Fruit fly (Drosophila melanogaster) whole organism, prepupa: ENCODE data around the gene Pten.
A peak's percentile ranks its signal among the peaks of the same experiment; 100 is the strongest.

Experiments
- CG11294 ChIP-seq: fragments of 200-800 bp; sonication (Bioruptor generic); IDR thresholded peaks from 2 replicates; pipeline ENCODE4 v1.3.6; 2022; ENCODE audit warnings: missing biosample characterization, missing genetic modification characterization
- CG11902 ChIP-seq: fragments of 200-800 bp; sonication (Bioruptor generic); optimal IDR thresholded peaks from 3 replicates; lab custom pipeline; 2016; ENCODE audit warnings: missing biosample characterization, missing genetic modification characterization
- CG1621 ChIP-seq: fragments of 200-800 bp; sonication (Bioruptor generic); optimal IDR thresholded peaks from 3 replicates; lab custom pipeline; 2018; ENCODE audit warnings: missing biosample characterization, mild to moderate bottlenecking, missing genetic modification characterization
- CG16779 ChIP-seq: fragments of 200-800 bp; sonication (Bioruptor generic); optimal IDR thresholded peaks from 3 replicates; lab custom pipeline; 2017; ENCODE audit warnings: missing biosample characterization, mild to moderate bottlenecking, missing genetic modification characterization
- CG3032 ChIP-seq: fragments of 200-800 bp; optimal IDR thresholded peaks from 2 replicates; lab custom pipeline; 2019; ENCODE audit warnings: missing biosample characterization, mild to moderate bottlenecking, missing genetic modification characterization, moderate library complexity
- CG6808 ChIP-seq: fragments of 200-800 bp; sonication (Bioruptor generic); optimal IDR thresholded peaks from 3 replicates; lab custom pipeline; 2017; ENCODE audit warnings: missing biosample characterization, missing genetic modification characterization, mild to moderate bottlenecking, moderate library complexity, missing genetic modification reagents
- CG8119 ChIP-seq: fragments of 200-800 bp; sonication (Bioruptor generic); IDR thresholded peaks from 3 replicates; pipeline ENCODE4 v1.3.6; 2022; ENCODE audit warnings: missing biosample characterization, missing genetic modification characterization
- CG9139 ChIP-seq: fragments of 200-800 bp; sonication (Bioruptor generic); optimal IDR thresholded peaks from 3 replicates; lab custom pipeline; 2017; ENCODE audit warnings: missing biosample characterization, mild to moderate bottlenecking, missing genetic modification characterization
- Eip78C ChIP-seq: fragments of 200-800 bp; sonication (Bioruptor generic); peaks from one replicate; lab custom pipeline; 2016; ENCODE audit warnings: missing biosample characterization, missing genetic modification characterization
- Eip93F ChIP-seq: fragments of 200-800 bp; sonication (Bioruptor generic); optimal IDR thresholded peaks from 2 replicates; lab custom pipeline; 2016; ENCODE audit warnings: missing biosample characterization, mild to moderate bottlenecking, missing genetic modification characterization
- Hr38 ChIP-seq: sonication (Bioruptor generic); optimal IDR thresholded peaks from 2 replicates; lab custom pipeline; 2016; ENCODE audit warnings: missing biosample characterization, missing genetic modification characterization
- Hr39 ChIP-seq: fragments of 200-800 bp; sonication (Bioruptor generic); optimal IDR thresholded peaks from 2 replicates; lab custom pipeline; 2016; ENCODE audit warnings: missing biosample characterization, missing genetic modification characterization
- Lpt ChIP-seq: fragments of 200-800 bp; sonication (Bioruptor generic); optimal IDR thresholded peaks from 3 replicates; lab custom pipeline; 2016; ENCODE audit warnings: missing biosample characterization, missing genetic modification characterization
- Met ChIP-seq: fragments of 200-800 bp; sonication (Bioruptor generic); optimal IDR thresholded peaks from 3 replicates; lab custom pipeline; 2016; ENCODE audit warnings: missing biosample characterization, missing genetic modification characterization
- OdsH ChIP-seq: fragments of 200-800 bp; sonication (Bioruptor generic); optimal IDR thresholded peaks from 3 replicates; lab custom pipeline; 2016; ENCODE audit warnings: missing biosample characterization, missing genetic modification characterization
- Smox ChIP-seq: fragments of 200-800 bp; sonication (Bioruptor generic); optimal IDR thresholded peaks from 3 replicates; lab custom pipeline; 2016; ENCODE audit warnings: missing biosample characterization, missing genetic modification characterization
- Sox15 ChIP-seq: fragments of 200-800 bp; sonication (Bioruptor generic); optimal IDR thresholded peaks from 3 replicates; lab custom pipeline; 2016; ENCODE audit warnings: missing biosample characterization, missing genetic modification characterization
- achi ChIP-seq: fragments of 200-800 bp; sonication (Bioruptor generic); optimal IDR thresholded peaks from 3 replicates; lab custom pipeline; 2016; ENCODE audit warnings: missing biosample characterization, missing genetic modification characterization
- acj6 ChIP-seq: fragments of 200-800 bp; sonication (Bioruptor generic); optimal IDR thresholded peaks from 3 replicates; lab custom pipeline; 2016; ENCODE audit warnings: missing biosample characterization, missing genetic modification characterization
- fd59A ChIP-seq: fragments of 200-800 bp; sonication (Bioruptor generic); optimal IDR thresholded peaks from 2 replicates; lab custom pipeline; 2017; ENCODE audit warnings: missing biosample characterization, mild to moderate bottlenecking, missing genetic modification characterization, missing genetic modification reagents
- fd85E ChIP-seq: fragments of 200-800 bp; sonication (Bioruptor generic); optimal IDR thresholded peaks from 3 replicates; lab custom pipeline; 2016; ENCODE audit warnings: missing biosample characterization, missing genetic modification characterization
- fkh ChIP-seq: fragments of 200-800 bp; sonication (Bioruptor generic); optimal IDR thresholded peaks from 3 replicates; lab custom pipeline; 2017; ENCODE audit warnings: missing biosample characterization, mild to moderate bottlenecking, missing genetic modification characterization, moderate library complexity
- lz ChIP-seq: fragments of 200-800 bp; sonication (Bioruptor generic); optimal IDR thresholded peaks from 3 replicates; lab custom pipeline; 2016; ENCODE audit warnings: missing biosample characterization, missing genetic modification characterization
- net ChIP-seq: fragments of 200-800 bp; sonication (Bioruptor generic); optimal IDR thresholded peaks from 3 replicates; lab custom pipeline; 2016; ENCODE audit warnings: missing biosample characterization, missing genetic modification characterization
- pdm3 ChIP-seq: fragments of 200-800 bp; sonication (Bioruptor generic); optimal IDR thresholded peaks from 3 replicates; lab custom pipeline; 2016; ENCODE audit warnings: missing biosample characterization, missing genetic modification characterization
- salr ChIP-seq, 2 experiments: fragments of 200-800 bp; sonication (Bioruptor generic); optimal IDR thresholded peaks; 3 replicates each; lab custom pipeline; 2016 to 2018; ENCODE audit warnings: missing biosample characterization in 2 of 2, missing genetic modification characterization in 2 of 2, mild to moderate bottlenecking in 1 of 2
- spab ChIP-seq: fragments of 200-800 bp; sonication (Bioruptor generic); optimal IDR thresholded peaks from 2 replicates; lab custom pipeline; 2017; ENCODE audit warnings: missing biosample characterization, mild to moderate bottlenecking, missing genetic modification characterization, missing genetic modification reagents
- vri ChIP-seq: fragments of 200-800 bp; sonication (Bioruptor generic); optimal IDR thresholded peaks from 3 replicates; lab custom pipeline; 2016; ENCODE audit warnings: missing biosample characterization, mild to moderate bottlenecking, missing genetic modification characterization

Pten gene

DNA sequence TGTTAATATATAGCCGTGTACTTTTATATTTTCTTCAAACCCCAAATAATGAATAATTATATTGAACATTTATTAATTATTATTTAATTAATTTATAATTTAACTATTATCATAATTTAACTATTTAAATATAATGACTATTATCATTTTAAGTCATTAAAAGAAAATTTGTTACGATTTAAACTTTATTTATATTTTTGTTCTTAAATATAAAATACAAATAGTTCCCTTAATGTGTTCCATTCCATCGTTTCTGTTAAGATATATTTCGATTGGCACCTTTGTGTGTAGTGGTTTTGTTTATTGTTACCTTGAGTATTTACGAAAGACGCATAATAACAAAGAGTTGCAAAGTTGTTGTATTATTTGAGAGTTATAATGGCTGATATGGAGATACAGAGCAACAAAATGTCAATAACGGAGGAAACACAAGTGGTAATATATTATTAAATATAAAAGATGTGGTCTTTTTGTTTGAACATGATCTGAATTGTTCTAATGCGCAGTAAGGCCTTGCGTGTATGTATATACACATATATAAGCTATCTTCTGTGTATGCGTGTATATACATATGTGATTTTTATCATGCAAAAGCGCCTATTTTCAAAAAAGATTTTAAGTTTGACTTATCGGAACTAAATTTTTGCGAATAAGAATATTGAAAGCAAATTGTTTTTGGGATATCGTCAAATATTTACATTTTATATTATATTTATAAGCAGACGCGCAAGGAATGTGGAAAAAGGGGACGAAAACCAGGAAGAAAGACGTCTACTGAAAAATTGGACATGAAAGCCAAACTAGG lies 3.2 kb upstream of the Pten start, which contains the start of gene REPTOR-BP:
TSS of gene REPTOR-BP (plus strand) at position 296 of the 805 bp plus-strand sequence.
- TF ChIP-seq net (GFP tag; lab: Kevin White, UChicago) (no peak), fkh (GFP tag; lab: Kevin White, UChicago) (peak; percentile 64), CG9139 (no peak), Eip78C (GFP tag; lab: Kevin White, UChicago) (peak; percentile 43), Eip93F (GFP tag; lab: Kevin White, UChicago) (peak; percentile 31)

DNA sequence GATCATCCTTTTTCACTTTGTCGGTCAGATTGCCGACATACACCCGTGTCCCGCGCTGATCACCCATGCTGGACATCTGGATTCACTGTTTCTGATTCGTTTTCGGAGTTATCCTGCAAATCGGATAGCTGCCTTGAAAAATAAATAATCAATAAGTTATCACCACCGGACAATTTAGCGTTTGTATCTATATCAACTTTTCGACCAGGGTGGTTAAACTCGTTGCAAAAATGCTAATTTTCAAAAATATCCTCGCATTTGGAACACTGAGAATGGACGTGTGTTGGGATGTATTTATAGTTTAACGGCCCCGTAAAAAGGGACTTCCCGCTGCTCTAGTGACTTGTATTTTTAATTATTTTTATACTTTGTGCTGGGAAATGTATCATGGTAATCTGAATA lies 2.5 kb upstream of the Pten start, which contains the start of gene Rsf1:
TSS of gene Rsf1 (minus strand) at position 212 of the 402 bp plus-strand sequence.
- TF ChIP-seq salr (GFP tag; optimal IDR thresholded peaks at IDR 0.05; lab: Kevin White, UChicago) (no peak), Eip78C (GFP tag; lab: Kevin White, UChicago) (peak; percentile 18)

DNA sequence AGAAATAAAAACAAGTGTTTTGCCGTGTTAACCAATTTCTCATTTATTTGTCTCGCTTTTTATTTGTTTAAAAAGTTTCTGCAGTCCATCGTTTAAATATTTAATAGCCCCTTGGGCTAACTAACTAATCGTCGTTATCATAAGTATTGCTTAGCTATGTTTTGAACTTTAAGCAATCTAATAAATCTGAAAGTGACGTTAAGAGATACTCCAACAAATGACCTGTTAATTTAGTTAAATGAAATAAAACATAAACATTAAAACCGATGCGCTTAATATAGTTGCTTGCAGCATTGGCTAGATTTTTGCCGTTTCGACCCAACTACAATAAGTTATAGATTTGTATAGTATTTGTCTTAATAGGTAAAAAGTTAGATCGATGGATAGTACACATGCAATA lies 925 bp upstream of the Pten start:
- TF ChIP-seq net (GFP tag; lab: Kevin White, UChicago) (no peak), fkh (GFP tag; lab: Kevin White, UChicago) (no peak), fd85E (GFP tag; lab: Kevin White, UChicago) (no peak), Met (no peak), Hr38 (GFP tag; lab: Kevin White, UChicago) (no peak), Eip78C (GFP tag; lab: Kevin White, UChicago) (no peak), achi (GFP tag; lab: Kevin White, UChicago) (no peak)
- TF ChIP-seq, all 60 proteins: peak for 0

DNA sequence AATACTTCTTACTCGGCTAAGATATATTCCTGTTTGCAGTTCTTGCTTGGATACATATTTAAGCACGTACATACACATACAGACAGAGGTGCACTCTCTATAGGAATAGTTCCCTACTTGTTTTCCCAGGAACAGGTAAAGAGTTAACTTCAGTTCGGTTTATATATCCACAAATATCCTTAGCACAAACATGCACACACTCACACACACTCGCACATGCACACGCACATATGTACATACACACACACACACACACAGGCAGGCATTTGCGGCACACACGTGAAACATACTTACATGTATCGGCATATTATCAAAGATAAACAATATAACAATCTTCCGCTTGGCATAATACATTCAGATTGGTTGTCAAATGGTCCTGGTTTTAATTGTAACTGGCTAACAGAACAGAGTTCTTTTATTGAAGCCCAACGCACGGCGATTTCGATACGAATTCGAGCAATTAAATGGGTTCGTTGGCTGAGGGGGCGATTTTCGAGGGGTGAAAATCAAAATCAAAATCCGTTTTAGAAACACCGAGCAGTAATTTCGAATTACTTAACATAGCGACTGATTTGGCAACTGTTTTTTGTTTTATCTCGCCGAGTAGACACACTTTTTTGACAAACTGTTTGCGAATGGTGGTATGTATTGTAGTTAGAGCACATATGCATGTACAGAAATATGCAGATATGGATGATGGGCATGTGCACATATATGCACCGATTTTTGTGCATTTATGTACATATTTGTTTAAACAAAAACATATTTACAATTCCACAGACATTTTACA lies 694 bp downstream of the Pten start:
- TF ChIP-seq Eip78C (GFP tag; lab: Kevin White, UChicago) (peak; percentile 83), OdsH (GFP tag; lab: Kevin White, UChicago) (no peak), vri (no peak)

DNA sequence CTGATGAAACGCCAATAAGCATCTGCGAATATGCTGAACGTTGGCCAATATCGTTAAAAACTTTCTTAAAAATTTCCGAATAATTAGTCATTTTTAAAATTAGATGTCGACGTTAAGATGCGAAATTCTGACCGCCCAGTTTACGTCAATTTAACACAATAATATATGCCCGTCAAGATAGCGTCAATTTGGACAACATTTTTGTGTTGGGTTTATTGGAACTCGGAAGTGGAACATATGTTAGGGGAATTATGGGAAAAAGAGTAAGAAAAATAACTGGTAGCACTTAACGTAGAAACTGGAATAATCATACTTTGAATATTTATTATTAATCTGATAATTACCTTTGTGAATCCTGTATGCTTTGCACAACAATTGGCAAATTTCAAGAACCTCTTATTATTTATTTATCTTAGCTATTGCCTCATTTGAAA lies 5.1 kb downstream of the Pten start, which contains the start of gene CG5676:
TSS of gene CG5676 (minus strand) at position 167 of the 434 bp plus-strand sequence.
- TF ChIP-seq pdm3 (GFP tag; lab: Kevin White, UChicago) (no peak), CG16779 (tag; lab: Kevin White, UChicago) (no peak), Hr38 (GFP tag; lab: Kevin White, UChicago) (no peak), CG9139 (no peak), fkh (GFP tag; lab: Kevin White, UChicago) (no peak), spab (GFP tag; lab: Kevin White, UChicago) (no peak), CG3032 (tag; lab: Kevin White, UChicago) (no peak), Sox15 (no peak), CG1621 (tag; lab: Kevin White, UChicago) (no peak), Smox (GFP tag; lab: Kevin White, UChicago) (no peak), CG6808 (GFP tag; lab: Kevin White, UChicago) (no peak)

DNA sequence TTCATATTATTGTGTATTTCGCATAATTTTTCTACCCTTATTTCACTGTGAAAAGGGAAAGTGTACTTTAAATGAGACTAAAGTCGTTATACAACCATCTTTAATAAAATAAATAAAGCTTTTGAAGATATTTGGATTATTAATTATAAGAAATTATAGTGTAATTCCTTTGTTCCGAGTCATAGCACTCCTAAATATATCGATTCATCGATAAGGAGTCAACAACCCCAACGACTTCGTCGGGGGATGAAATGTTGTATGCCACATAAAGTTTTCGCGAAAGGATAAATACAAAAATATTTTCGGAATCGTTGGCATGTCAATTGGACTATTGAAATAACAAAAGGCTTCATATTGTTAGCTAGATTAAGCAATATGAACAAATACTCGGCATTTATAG lies 9.3 kb downstream of the Pten start, which contains the start of gene Ror:
TSS of gene Ror (plus strand) at position 252 of the 400 bp plus-strand sequence.
- no peak for TF ChIP-seq fkh (GFP tag; lab: Kevin White, UChicago)
- no peak for TF ChIP-seq lz (GFP tag; lab: Kevin White, UChicago)
- TF ChIP-seq acj6, result no peak
- TF ChIP-seq CG11294 (GFP tag; lab: Robert Waterston, UW), result no peak
- no peak for TF ChIP-seq CG11902 (GFP tag; lab: Kevin White, UChicago)
- TF ChIP-seq fd59A (GFP tag; lab: Kevin White, UChicago), result no peak
- no peak for TF ChIP-seq CG8119 (GFP tag; lab: Robert Waterston, UW)
- TF ChIP-seq CG6808 (GFP tag; lab: Kevin White, UChicago), result no peak
- TF ChIP-seq net (GFP tag; lab: Kevin White, UChicago), result no peak
- no peak for TF ChIP-seq Lpt (GFP tag; lab: Kevin White, UChicago)
- TF ChIP-seq CG16779 (tag; lab: Kevin White, UChicago), result no peak
- TF ChIP-seq Hr39, result no peak
